Fruit fly (Drosophila melanogaster) whole organism, embryonic: Measurements from ENCODE around the gene Cubn.

Source experiments
- Atf3 ChIP-seq: fragments of 200-800 bp; sonication (Bioruptor generic); optimal IDR thresholded peaks from 3 replicates; lab custom pipeline; 2016; ENCODE audit warnings: missing biosample characterization, missing genetic modification characterization
- Bteb2 ChIP-seq: fragments of 200-800 bp; sonication (Bioruptor generic); optimal IDR thresholded peaks from 2 replicates; lab custom pipeline; 2016; ENCODE audit warnings: missing biosample characterization, missing genetic modification characterization
- CG10267 ChIP-seq: fragments of 200-800 bp; sonication (Bioruptor generic); optimal IDR thresholded peaks from 2 replicates; lab custom pipeline; 2018; ENCODE audit warnings: missing biosample characterization, mild to moderate bottlenecking, missing genetic modification characterization, moderate library complexity
- CG10366 ChIP-seq: fragments of 200-800 bp; sonication (Bioruptor generic); IDR thresholded peaks from 2 replicates; pipeline ENCODE4 v1.3.6; 2022; ENCODE audit warnings: missing biosample characterization, missing genetic modification characterization
- CG10565 ChIP-seq: fragments of 200-800 bp; sonication (Bioruptor generic); optimal IDR thresholded peaks from 3 replicates; lab custom pipeline; 2016; ENCODE audit warnings: missing biosample characterization, mild to moderate bottlenecking, missing genetic modification characterization
- CG11398 ChIP-seq: fragments of 200-800 bp; sonication (Bioruptor generic); optimal IDR thresholded peaks from 2 replicates; lab custom pipeline; 2016; ENCODE audit warnings: missing biosample characterization, missing genetic modification characterization
- CG11695 ChIP-seq: fragments of 200-800 bp; sonication (Bioruptor generic); IDR thresholded peaks from 3 replicates; pipeline ENCODE4 v1.3.6; 2022; ENCODE audit warnings: missing biosample characterization, missing genetic modification characterization
- CG11696 ChIP-seq: fragments of 200-800 bp; sonication (Bioruptor generic); IDR thresholded peaks from 2 replicates; pipeline ENCODE4 v1.3.6; 2022; ENCODE audit warnings: missing biosample characterization, missing genetic modification characterization
- CG12104 ChIP-seq: fragments of 200-800 bp; sonication (Bioruptor generic); optimal IDR thresholded peaks from 3 replicates; lab custom pipeline; 2016; ENCODE audit warnings: missing biosample characterization, missing genetic modification characterization
- CG2199 ChIP-seq: fragments of 200-800 bp; sonication (Bioruptor generic); IDR thresholded peaks from 3 replicates; pipeline ENCODE4 v1.3.6; 2022; ENCODE audit warnings: missing biosample characterization, missing genetic modification characterization
- CG31365 ChIP-seq: fragments of 200-800 bp; sonication (Bioruptor generic); optimal IDR thresholded peaks from 2 replicates; lab custom pipeline; 2018; ENCODE audit warnings: missing biosample characterization, mild to moderate bottlenecking, missing genetic modification characterization
- CG3281 ChIP-seq: fragments of 200-800 bp; sonication (Bioruptor generic); optimal IDR thresholded peaks from 3 replicates; lab custom pipeline; 2017; ENCODE audit warnings: missing biosample characterization, mild to moderate bottlenecking, missing genetic modification characterization
- CG5245 ChIP-seq: fragments of 200-800 bp; sonication (Bioruptor generic); optimal IDR thresholded peaks from 3 replicates; lab custom pipeline; 2016; ENCODE audit warnings: missing biosample characterization, missing genetic modification characterization
- CG6254 ChIP-seq: fragments of 200-800 bp; sonication (Bioruptor generic); optimal IDR thresholded peaks from 3 replicates; lab custom pipeline; 2017; ENCODE audit warnings: mild to moderate bottlenecking, missing biosample characterization, missing genetic modification reagents, missing genetic modification characterization
- CG6272 ChIP-seq: fragments of 200-800 bp; sonication (Bioruptor generic); IDR thresholded peaks from 2 replicates; pipeline ENCODE4 v1.3.6; 2022; ENCODE audit warnings: missing biosample characterization, missing genetic modification characterization
- CG6791 ChIP-seq: fragments of 200-800 bp; sonication (Bioruptor generic); IDR thresholded peaks from 3 replicates; pipeline ENCODE4 v1.3.6; 2022; ENCODE audit warnings: missing biosample characterization, missing genetic modification characterization; ENCODE audit not compliant: partially characterized antibody
- CG6854 ChIP-seq: fragments of 200-800 bp; sonication (Bioruptor generic); optimal IDR thresholded peaks from 3 replicates; lab custom pipeline; 2017; ENCODE audit warnings: missing biosample characterization, mild to moderate bottlenecking, missing genetic modification characterization
- CG7357 ChIP-seq: fragments of 200-800 bp; sonication (Bioruptor generic); IDR thresholded peaks from 3 replicates; pipeline ENCODE4 v1.3.6; 2022; ENCODE audit warnings: missing biosample characterization, missing genetic modification characterization
- CTCF ChIP-seq: fragments of 200-800 bp; sonication (Bioruptor generic); optimal IDR thresholded peaks from 2 replicates; lab custom pipeline; 2017; ENCODE audit warnings: missing biosample characterization, mild to moderate bottlenecking, missing genetic modification characterization, moderate library complexity
- ERR ChIP-seq: fragments of 200-800 bp; sonication (Bioruptor generic); optimal IDR thresholded peaks from 2 replicates; lab custom pipeline; 2016; ENCODE audit warnings: missing biosample characterization, missing genetic modification characterization
- Fer1 ChIP-seq: fragments of 200-800 bp; sonication (Bioruptor generic); optimal IDR thresholded peaks from 2 replicates; lab custom pipeline; 2017; ENCODE audit warnings: missing biosample characterization, mild to moderate bottlenecking, missing genetic modification characterization
- HLH3B ChIP-seq: fragments of 200-800 bp; sonication (Bioruptor generic); IDR thresholded peaks from 2 replicates; pipeline ENCODE4 v1.3.6; 2022; ENCODE audit warnings: missing biosample characterization, missing genetic modification characterization
- HLHmδ ChIP-seq: fragments of 200-800 bp; sonication (Bioruptor generic); optimal IDR thresholded peaks from 2 replicates; lab custom pipeline; 2018; ENCODE audit warnings: missing biosample characterization, mild to moderate bottlenecking, missing genetic modification characterization, moderate library complexity
- Hr78 ChIP-seq, 2 experiments: fragments of 200-800 bp in 1 of 2; fragments of >200 bp in 1 of 2; sonication (Bioruptor generic) in 1 of 2; optimal IDR thresholded peaks; 2 replicates each; lab custom pipeline; 2017 to 2019; ENCODE audit warnings: missing biosample characterization in 2 of 2, missing genetic modification characterization in 2 of 2, mild to moderate bottlenecking in 1 of 2, moderate library complexity in 1 of 2
- MTF-1 ChIP-seq: fragments of 200-800 bp; sonication (Bioruptor generic); optimal IDR thresholded peaks from 2 replicates; lab custom pipeline; 2018; ENCODE audit warnings: missing biosample characterization, mild to moderate bottlenecking, missing genetic modification characterization, borderline replicate concordance
- Opbp ChIP-seq: fragments of 200-800 bp; sonication (Bioruptor generic); IDR thresholded peaks from 3 replicates; pipeline ENCODE4 v1.3.6; 2022; ENCODE audit warnings: missing biosample characterization, missing genetic modification characterization; ENCODE audit not compliant: partially characterized antibody
- Side ChIP-seq: fragments of 200-800 bp; sonication (Bioruptor generic); optimal IDR thresholded peaks from 2 replicates; lab custom pipeline; 2016; ENCODE audit warnings: missing biosample characterization, missing genetic modification characterization
- Sox100B ChIP-seq: fragments of 200-800 bp; sonication (Bioruptor generic); optimal IDR thresholded peaks from 3 replicates; lab custom pipeline; 2018; ENCODE audit warnings: missing biosample characterization, mild to moderate bottlenecking, missing genetic modification characterization
- Spps ChIP-seq: fragments of 200-800 bp; sonication (Bioruptor generic); optimal IDR thresholded peaks from 2 replicates; lab custom pipeline; 2018; ENCODE audit warnings: missing biosample characterization, mild to moderate bottlenecking, missing genetic modification characterization
- Tbp ChIP-seq: fragments of >200 bp; optimal IDR thresholded peaks from 2 replicates; lab custom pipeline; 2018; ENCODE audit warnings: missing biosample characterization, missing genetic modification characterization
- Vsx1 ChIP-seq: fragments of 200-800 bp; sonication (Bioruptor generic); optimal IDR thresholded peaks from 2 replicates; lab custom pipeline; 2017; ENCODE audit warnings: missing biosample characterization, mild to moderate bottlenecking, missing genetic modification characterization, missing genetic modification reagents
- abd-A ChIP-seq: fragments of 200-800 bp; sonication (Bioruptor generic); optimal IDR thresholded peaks from 3 replicates; lab custom pipeline; 2019; ENCODE audit warnings: missing biosample characterization, mild to moderate bottlenecking, missing genetic modification characterization, moderate library complexity
- ac ChIP-seq: fragments of 200-800 bp; sonication (Bioruptor generic); optimal IDR thresholded peaks from 3 replicates; lab custom pipeline; 2017; ENCODE audit warnings: missing biosample characterization, mild to moderate bottlenecking, missing genetic modification characterization
- bab2 ChIP-seq: fragments of 200-800 bp; sonication (Bioruptor generic); optimal IDR thresholded peaks from 2 replicates; lab custom pipeline; 2016; ENCODE audit warnings: missing biosample characterization, missing genetic modification characterization
- bsh ChIP-seq, 2 experiments: fragments of 200-800 bp; sonication (Bioruptor generic); optimal IDR thresholded peaks; 2 replicates each; lab custom pipeline; 2017 to 2018; ENCODE audit warnings: mild to moderate bottlenecking in 2 of 2, missing biosample characterization in 2 of 2, missing genetic modification characterization in 2 of 2, moderate library complexity in 1 of 2
- crol ChIP-seq: fragments of 200-800 bp; sonication (Bioruptor generic); IDR thresholded peaks from 2 replicates; pipeline ENCODE4 v1.3.6; 2022; ENCODE audit warnings: missing biosample characterization, missing genetic modification characterization
- cwo ChIP-seq: fragments of 200-800 bp; sonication (Bioruptor generic); optimal IDR thresholded peaks from 3 replicates; lab custom pipeline; 2017; ENCODE audit warnings: missing biosample characterization, missing genetic modification characterization, mild to moderate bottlenecking, moderate library complexity, missing genetic modification reagents
- disco-r ChIP-seq: fragments of 200-800 bp; sonication (Bioruptor generic); optimal IDR thresholded peaks from 2 replicates; lab custom pipeline; 2016; ENCODE audit warnings: missing biosample characterization, missing genetic modification characterization
- gsb ChIP-seq: fragments of 200-800 bp; sonication (Bioruptor generic); IDR thresholded peaks from 2 replicates; pipeline ENCODE4 v1.3.6; 2022; ENCODE audit warnings: missing biosample characterization, missing genetic modification characterization
- hb ChIP-seq: fragments of 200-800 bp; sonication (Bioruptor generic); IDR thresholded peaks from 3 replicates; pipeline ENCODE4 v1.3.6; 2022; ENCODE audit warnings: missing biosample characterization, missing genetic modification characterization; ENCODE audit not compliant: partially characterized antibody
- hth ChIP-seq: fragments of >200 bp; optimal IDR thresholded peaks from 2 replicates; lab custom pipeline; 2017; ENCODE audit warnings: inconsistent platforms
- p53 ChIP-seq: fragments of 200-800 bp; sonication (Bioruptor generic); optimal IDR thresholded peaks from 2 replicates; lab custom pipeline; 2016; ENCODE audit warnings: missing biosample characterization, missing genetic modification characterization
- pho ChIP-seq: fragments of 200-800 bp; sonication (Bioruptor generic); optimal IDR thresholded peaks from 2 replicates; lab custom pipeline; 2016; ENCODE audit warnings: missing biosample characterization, missing genetic modification characterization
- rib ChIP-seq: fragments of 200-800 bp; sonication (Bioruptor generic); IDR thresholded peaks from 2 replicates; pipeline ENCODE4 v1.3.6; 2022; ENCODE audit warnings: missing biosample characterization, missing genetic modification characterization
- seq ChIP-seq: fragments of 200-800 bp; sonication (Bioruptor generic); IDR thresholded peaks from 2 replicates; pipeline ENCODE4 v1.3.6; 2022; ENCODE audit warnings: missing biosample characterization, missing genetic modification characterization
- slp2 ChIP-seq: fragments of 200-800 bp; sonication (Bioruptor generic); optimal IDR thresholded peaks from 2 replicates; lab custom pipeline; 2016; ENCODE audit warnings: missing biosample characterization, missing genetic modification characterization
- ssp ChIP-seq: fragments of 200-800 bp; sonication (Bioruptor generic); IDR thresholded peaks from 2 replicates; pipeline ENCODE4 v1.3.6; 2022; ENCODE audit warnings: missing biosample characterization, missing genetic modification characterization
- sug ChIP-seq: fragments of 200-800 bp; optimal IDR thresholded peaks from 2 replicates; lab custom pipeline; 2019; ENCODE audit warnings: missing biosample characterization, mild to moderate bottlenecking, missing genetic modification characterization, moderate library complexity
- usp ChIP-seq: fragments of >200 bp; optimal IDR thresholded peaks from 2 replicates; lab custom pipeline; 2017; ENCODE audit warnings: missing biosample characterization, missing genetic modification characterization
- wek ChIP-seq: fragments of 200-800 bp; sonication (Bioruptor generic); optimal IDR thresholded peaks from 3 replicates; lab custom pipeline; 2018; ENCODE audit warnings: missing biosample characterization, mild to moderate bottlenecking, missing genetic modification characterization, moderate library complexity

The Cubn gene

DNA sequence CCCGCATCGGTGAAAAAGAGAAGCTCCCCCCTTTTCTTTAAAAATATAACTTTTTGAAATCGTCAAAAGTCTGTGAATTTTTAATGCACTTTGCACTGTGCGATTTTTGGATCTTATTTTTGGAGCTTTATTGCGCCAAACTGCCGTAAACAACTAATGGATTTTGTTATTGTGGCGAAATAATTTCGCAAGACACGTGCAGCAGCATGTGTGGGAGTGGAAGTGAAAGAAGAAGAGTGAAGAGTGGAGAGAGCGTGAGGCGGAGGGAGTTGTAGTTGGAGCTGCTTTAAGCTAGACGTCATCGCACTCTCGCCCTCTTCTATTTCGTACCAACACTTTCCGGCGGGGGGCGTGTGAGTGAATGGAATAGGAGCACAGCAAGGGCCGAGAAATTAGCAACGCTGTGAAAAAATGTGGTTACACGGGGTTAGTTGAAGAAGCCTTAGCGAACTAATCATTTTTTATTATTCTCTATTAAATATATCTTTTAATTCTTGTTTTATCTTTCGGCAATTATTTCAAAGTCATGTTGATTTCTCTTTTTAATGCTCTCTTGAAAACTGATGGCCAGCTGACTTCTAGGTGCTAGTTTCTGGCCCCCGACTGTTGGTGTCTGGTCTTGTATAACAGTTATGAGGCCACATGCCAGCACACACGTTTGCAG lies 12.5 kb upstream of the Cubn start (continued):
- TF ChIP-seq Spps (tag; lab: Kevin White, UChicago) (peak; percentile 88), MTF-1 (GFP tag; lab: Kevin White, UChicago) (peak; percentile 76), CTCF (GFP tag; lab: Kevin White, UChicago) (peak; percentile 80), gsb (GFP tag; lab: Robert Waterston, UW) (peak; percentile 78), sug (tag; lab: Kevin White, UChicago) (peak; percentile 93), CG6254 (GFP tag; lab: Kevin White, UChicago) (peak; percentile 92), Hr78 (GFP tag; optimal IDR thresholded peaks at IDR 0.05; lab: Kevin White, UChicago) (peak in 1 of 2 experiments; percentile 83), crol (GFP tag; lab: Robert Waterston, UW) (peak; percentile 84), abd-A (tag; lab: Kevin White, UChicago) (peak; percentile 82), hb (GFP tag; lab: Robert Waterston, UW) (no peak), CG11695 (GFP tag; lab: Robert Waterston, UW) (peak; percentile 95), HLHmδ (GFP tag; lab: Kevin White, UChicago) (no peak), Sox100B (peak; percentile 96), CG6272 (peak; percentile 82), CG31365 (tag; lab: Kevin White, UChicago) (peak; percentile 83), CG3281 (GFP tag; lab: Kevin White, UChicago) (peak; percentile 96), ac (GFP tag; lab: Kevin White, UChicago) (peak; percentile 58), ERR (GFP tag; lab: Kevin White, UChicago) (no peak), CG10366 (peak; percentile 94), Tbp (GFP tag; lab: Kevin White, UChicago) (no peak), CG6854 (peak; percentile 94), usp (GFP tag; lab: Kevin White, UChicago) (no peak), Opbp (GFP tag; lab: Robert Waterston, UW) (no peak), slp2 (GFP tag; lab: Kevin White, UChicago) (peak; percentile 59), CG10565 (GFP tag; lab: Kevin White, UChicago) (peak; percentile 29), CG11398 (GFP tag; lab: Kevin White, UChicago) (peak; percentile 22), ssp (GFP tag; lab: Robert Waterston, UW) (peak; percentile 85), CG10267 (tag; lab: Kevin White, UChicago) (peak; percentile 86), Fer1 (GFP tag; lab: Kevin White, UChicago) (peak; percentile 97), CG2199 (GFP tag; lab: Robert Waterston, UW) (peak; percentile 46; the same call in 1 of the 3 replicates), Side (peak; percentile 39), Atf3 (GFP tag; lab: Kevin White, UChicago) (peak; percentile 35), CG7357 (GFP tag; lab: Robert Waterston, UW) (peak; percentile 84), rib (peak; percentile 92), pho (GFP tag; lab: Kevin White, UChicago) (peak; percentile 66), wek (GFP tag; lab: Kevin White, UChicago) (peak; percentile 72), hth (lab: Kevin White, UChicago) (no peak), bab2 (GFP tag; lab: Kevin White, UChicago) (peak; percentile 65), p53 (GFP tag; lab: Kevin White, UChicago) (no peak), disco-r (GFP tag; lab: Kevin White, UChicago) (peak; percentile 19), bsh (GFP tag; optimal IDR thresholded peaks at IDR 0.05; lab: Kevin White, UChicago) (peak; percentile 94 to 95), Vsx1 (GFP tag; lab: Kevin White, UChicago) (peak; percentile 92), CG5245 (peak; percentile 72), CG12104 (GFP tag; lab: Kevin White, UChicago) (peak; percentile 87), cwo (peak; percentile 96), CG11696 (GFP tag; lab: Robert Waterston, UW) (peak; percentile 98), seq (GFP tag; lab: Robert Waterston, UW) (peak; percentile 94), Bteb2 (peak; percentile 78), HLH3B (GFP tag; lab: Robert Waterston, UW) (peak; percentile 92), CG6791 (GFP tag; lab: Robert Waterston, UW) (no peak)
